Worm (Caenorhabditis elegans) whole organism, late embryonic: ENCODE data around the gene ugt-61.

ENCODE experiments used
- C38D4.7 ChIP-seq: fragments of 200-800 bp; sonication (Bioruptor generic); optimal IDR thresholded peaks from 2 replicates; lab custom pipeline; 2018; ENCODE audit warnings: mild to moderate bottlenecking, missing genetic modification characterization, moderate library complexity, missing compliant biosample characterization
- T23F11.4 ChIP-seq: fragments of 200-800 bp; sonication (Bioruptor generic); optimal IDR thresholded peaks from 2 replicates; lab custom pipeline; 2018; ENCODE audit warnings: mild to moderate bottlenecking, missing genetic modification characterization, missing compliant biosample characterization
- ahr-1 ChIP-seq: sonication (generic microtip); optimal IDR thresholded peaks from 2 replicates; lab custom pipeline; 2016; ENCODE audit warnings: missing genetic modification characterization, missing compliant biosample characterization
- ceh-14 ChIP-seq: sonication (generic microtip); optimal IDR thresholded peaks from 2 replicates; lab custom pipeline; 2016; ENCODE audit warnings: missing genotype, missing genetic modification characterization, missing compliant biosample characterization
- ceh-18 ChIP-seq: sonication (generic microtip); optimal IDR thresholded peaks from 2 replicates; lab custom pipeline; 2016; ENCODE audit warnings: missing genetic modification characterization, missing compliant biosample characterization
- ceh-19 ChIP-seq: fragments of 200-800 bp; sonication (Bioruptor generic); optimal IDR thresholded peaks from 2 replicates; lab custom pipeline; 2018; ENCODE audit warnings: mild to moderate bottlenecking, missing genetic modification characterization, missing compliant biosample characterization
- ceh-22 ChIP-seq: sonication (generic microtip); optimal IDR thresholded peaks from 2 replicates; lab custom pipeline; 2017; ENCODE audit warnings: missing biosample characterization, missing genetic modification characterization
- ceh-24 ChIP-seq: sonication (generic microtip); optimal IDR thresholded peaks from 2 replicates; lab custom pipeline; 2016; ENCODE audit warnings: mild to moderate bottlenecking, missing genetic modification characterization, missing compliant biosample characterization
- ceh-30 ChIP-seq: fragments of 150-350 bp; optimal IDR thresholded peaks from 2 replicates; lab custom pipeline; 2014; ENCODE audit warnings: missing biosample characterization, missing genetic modification characterization
- ceh-48 ChIP-seq: sonication (generic microtip); optimal IDR thresholded peaks from 2 replicates; lab custom pipeline; 2016; ENCODE audit warnings: missing genetic modification characterization, inconsistent platforms, missing compliant biosample characterization
- ceh-6 ChIP-seq: fragments of 200-800 bp; sonication (Bioruptor generic); optimal IDR thresholded peaks from 2 replicates; lab custom pipeline; 2018; ENCODE audit warnings: mild to moderate bottlenecking, missing genetic modification characterization, missing compliant biosample characterization
- ceh-9 ChIP-seq: sonication (generic microtip); optimal IDR thresholded peaks from 2 replicates; lab custom pipeline; 2016; ENCODE audit warnings: mild to moderate bottlenecking, missing genetic modification characterization, inconsistent platforms, missing compliant biosample characterization
- dve-1 ChIP-seq: sonication (generic microtip); optimal IDR thresholded peaks from 2 replicates; lab custom pipeline; 2017; ENCODE audit warnings: antibody characterized with exemption, mild to moderate bottlenecking, missing genetic modification characterization, missing compliant biosample characterization
- elt-2 ChIP-seq: sonication (generic microtip); optimal IDR thresholded peaks from 2 replicates; lab custom pipeline; 2016; ENCODE audit warnings: missing genetic modification reagents, missing genetic modification characterization, missing compliant biosample characterization
- eyg-1 ChIP-seq: sonication (generic microtip); optimal IDR thresholded peaks from 2 replicates; lab custom pipeline; 2016; ENCODE audit warnings: missing genotype, missing genetic modification characterization, missing compliant biosample characterization
- fkh-6 ChIP-seq: sonication (generic microtip); optimal IDR thresholded peaks from 2 replicates; lab custom pipeline; 2016; ENCODE audit warnings: missing genetic modification characterization, missing compliant biosample characterization
- hlh-13 ChIP-seq: fragments of 200-800 bp; sonication (Bioruptor generic); optimal IDR thresholded peaks from 2 replicates; lab custom pipeline; 2018; ENCODE audit warnings: mild to moderate bottlenecking, missing genetic modification characterization, missing compliant biosample characterization
- hlh-15 ChIP-seq: sonication (generic microtip); optimal IDR thresholded peaks from 2 replicates; lab custom pipeline; 2016; ENCODE audit warnings: missing genetic modification characterization, missing compliant biosample characterization
- hlh-6 ChIP-seq: sonication (generic microtip); optimal IDR thresholded peaks from 2 replicates; lab custom pipeline; 2016; ENCODE audit warnings: missing genotype, missing genetic modification characterization, missing compliant biosample characterization
- hlh-8 ChIP-seq: sonication (generic microtip); optimal IDR thresholded peaks from 2 replicates; lab custom pipeline; 2016; ENCODE audit warnings: missing genotype, missing genetic modification characterization, missing compliant biosample characterization
- madf-2 ChIP-seq: sonication (generic microtip); optimal IDR thresholded peaks from 2 replicates; lab custom pipeline; 2017; ENCODE audit warnings: missing genetic modification characterization, missing compliant biosample characterization
- mec-3 ChIP-seq: sonication (generic microtip); optimal IDR thresholded peaks from 2 replicates; lab custom pipeline; 2016; ENCODE audit warnings: borderline replicate concordance, missing genetic modification characterization, missing compliant biosample characterization
- nhr-232 ChIP-seq: sonication (generic microtip); optimal IDR thresholded peaks from 2 replicates; lab custom pipeline; 2016; ENCODE audit warnings: missing genetic modification characterization, missing compliant biosample characterization
- npax-4 ChIP-seq: sonication (generic microtip); optimal IDR thresholded peaks from 2 replicates; lab custom pipeline; 2016; ENCODE audit warnings: missing genetic modification characterization, missing compliant biosample characterization
- pat-9 ChIP-seq: fragments of 200-800 bp; sonication (Bioruptor generic); optimal IDR thresholded peaks from 2 replicates; lab custom pipeline; 2018; ENCODE audit warnings: mild to moderate bottlenecking, missing genetic modification characterization, moderate library complexity, missing compliant biosample characterization
- pha-4 ChIP-seq: fragments of 150-350 bp; optimal IDR thresholded peaks from 2 replicates; lab custom pipeline; 2018; ENCODE audit warnings: missing biosample characterization, missing genetic modification reagents, missing genetic modification characterization
- pros-1 ChIP-seq: fragments of 150-350 bp; optimal IDR thresholded peaks from 2 replicates; lab custom pipeline; 2014; ENCODE audit warnings: missing biosample characterization, missing genetic modification reagents, missing genetic modification characterization
- ref-2 ChIP-seq: sonication (generic microtip); optimal IDR thresholded peaks from 2 replicates; lab custom pipeline; 2016; ENCODE audit warnings: missing genetic modification characterization, missing compliant biosample characterization
- rnt-1 ChIP-seq: sonication (generic microtip); optimal IDR thresholded peaks from 2 replicates; lab custom pipeline; 2016; ENCODE audit warnings: missing genetic modification characterization, missing compliant biosample characterization
- tbx-2 ChIP-seq: sonication (generic microtip); optimal IDR thresholded peaks from 2 replicates; lab custom pipeline; 2016; ENCODE audit warnings: missing genetic modification characterization, missing compliant biosample characterization
- tbx-7 ChIP-seq: sonication (generic microtip); optimal IDR thresholded peaks from 2 replicates; lab custom pipeline; 2016; ENCODE audit warnings: missing genotype, missing genetic modification characterization, missing compliant biosample characterization
- unc-55 ChIP-seq: sonication (generic microtip); optimal IDR thresholded peaks from 2 replicates; lab custom pipeline; 2017; ENCODE audit warnings: missing biosample characterization, missing genetic modification reagents, missing genetic modification characterization
- unc-86 ChIP-seq: sonication (generic microtip); optimal IDR thresholded peaks from 2 replicates; lab custom pipeline; 2016; ENCODE audit warnings: missing genetic modification characterization, missing compliant biosample characterization
- zip-5 ChIP-seq: sonication (generic microtip); optimal IDR thresholded peaks from 2 replicates; lab custom pipeline; 2016; ENCODE audit warnings: missing genetic modification characterization, missing compliant biosample characterization
- ztf-16 ChIP-seq: sonication (generic microtip); optimal IDR thresholded peaks from 2 replicates; lab custom pipeline; 2017; ENCODE audit warnings: missing genetic modification characterization, missing compliant biosample characterization

The ugt-61 gene

DNA sequence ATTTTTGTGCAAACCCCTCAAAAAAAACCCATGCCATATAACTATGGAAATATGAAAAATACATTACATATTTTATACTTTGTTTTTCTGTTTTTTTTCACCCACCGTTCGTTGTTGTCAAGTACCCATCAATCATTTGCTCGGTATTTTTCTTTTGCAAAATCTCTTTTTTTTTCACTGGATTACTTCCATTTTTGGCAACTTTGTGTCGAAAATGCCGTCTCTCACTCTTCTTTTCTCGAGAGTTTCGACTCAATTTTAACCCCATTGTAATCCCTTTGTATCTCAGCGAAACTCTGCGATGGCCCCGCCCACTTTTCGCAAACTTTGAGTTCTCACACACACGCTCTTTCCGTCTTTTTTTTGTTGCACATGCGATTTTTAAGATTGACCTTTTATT is 32.9 kb downstream of the ugt-61 start:
- TF ChIP-seq ceh-6 (GFP tag; lab: Kevin White, UChicago) = no peak
- no peak for TF ChIP-seq ceh-30 (tag; lab: Kevin White, UChicago)
- no peak for TF ChIP-seq eyg-1 (tag; lab: Kevin White, UChicago)
- TF ChIP-seq hlh-15 (tag; lab: Kevin White, UChicago) = no peak

ce11 chrV:4777388-4777986 is 35.3 kb downstream of the ugt-61 start, which contains the start of gene C18G1.1:
Gene C18G1.1 (plus strand): TSS chrV:4777960.
- TF ChIP-seq nhr-232 (tag; lab: Kevin White, UChicago) (no peak), unc-55 (GFP tag; lab: Kevin White, UChicago) (peak; percentile 92), ref-2 (tag; lab: Kevin White, UChicago) (no peak), dve-1 (tag; lab: Kevin White, UChicago) (no peak), ceh-14 (no peak), hlh-8 (tag; lab: Kevin White, UChicago) (no peak), pros-1 (tag; lab: Kevin White, UChicago) (no peak), npax-4 (tag; lab: Kevin White, UChicago) (no peak), elt-2 (tag; lab: Kevin White, UChicago) (no peak), rnt-1 (tag; lab: Kevin White, UChicago) (peak; percentile 44), ceh-18 (tag; lab: Kevin White, UChicago) (peak; percentile 66), ceh-24 (tag; lab: Kevin White, UChicago) (no peak), hlh-13 (no peak)

- no peak for TF ChIP-seq T23F11.4 (GFP tag; lab: Kevin White, UChicago)
- no peak for TF ChIP-seq ceh-22 (tag; lab: Kevin White, UChicago)
- TF ChIP-seq ceh-19 (GFP tag; lab: Kevin White, UChicago) = no peak
- no peak for TF ChIP-seq ceh-48
- TF ChIP-seq tbx-2 (tag; lab: Kevin White, UChicago) = no peak
- no peak for TF ChIP-seq zip-5 (tag; lab: Kevin White, UChicago)
- TF ChIP-seq madf-2 (tag; lab: Kevin White, UChicago) = no peak
- TF ChIP-seq unc-86 (tag; lab: Kevin White, UChicago) = no peak
- no peak for TF ChIP-seq ztf-16
- TF ChIP-seq pat-9 = no peak
- no peak for TF ChIP-seq fkh-6 (tag; lab: Kevin White, UChicago)
- TF ChIP-seq pha-4 (tag; lab: Kevin White, UChicago) = no peak
Observed at ce11 chrV:4783313-4783712, 41.1 kb downstream of the ugt-61 start, which contains the start of gene Y60C6A.1. Gene Y60C6A.1 (plus strand): TSS chrV:4783613.

- no peak for TF ChIP-seq mec-3 (tag; lab: Kevin White, UChicago)
- TF ChIP-seq ahr-1 = no peak
- no peak for TF ChIP-seq ceh-9 (tag; lab: Kevin White, UChicago)
- no peak for TF ChIP-seq T23F11.4 (GFP tag; lab: Kevin White, UChicago)
- no peak for TF ChIP-seq zip-5 (tag; lab: Kevin White, UChicago)
- no peak for TF ChIP-seq C38D4.7
- TF ChIP-seq ceh-18 (tag; lab: Kevin White, UChicago) = no peak
- TF ChIP-seq pha-4 (tag; lab: Kevin White, UChicago) = no peak
- no peak for TF ChIP-seq tbx-7 (tag; lab: Kevin White, UChicago)
- no peak for TF ChIP-seq hlh-6 (tag; lab: Kevin White, UChicago)
Observed at ce11 chrV:4785333-4785852, 43.2 kb downstream of the ugt-61 start, which contains the start of the genes Y60C6A.2 and Y60C6A.3. Gene Y60C6A.2 (minus strand): TSS chrV:4785433. Gene Y60C6A.3 (plus strand): TSS chrV:4785802.
